Worm (Caenorhabditis elegans): ENCODE data around the gene D2089.3.

ce11 chrII:10643403-10643802, 21.5 kb downstream of the D2089.3 start, which contains the start of gene M28.4:
- TF ChIP-seq sptf-2 (GFP tag; optimal IDR thresholded peaks at IDR 0.05) (no peak), B0019.2 (GFP tag; conservative IDR thresholded peaks at IDR 0.05) (no peak), hmg-1.2 (GFP tag; IDR thresholded peaks at IDR 0.05) (no peak), F10E7.11 (tag; optimal IDR thresholded peaks at IDR 0.05) (no peak), ets-4 (GFP tag; optimal IDR thresholded peaks at IDR 0.05) (no peak), unc-62 (GFP tag; optimal IDR thresholded peaks at IDR 0.05) (no peak), lag-1 (GFP tag; IDR thresholded peaks at IDR 0.05) (no peak), bed-2 (GFP tag; IDR thresholded peaks at IDR 0.05) (no peak), F33H1.4 (GFP tag; IDR thresholded peaks at IDR 0.05) (no peak), ceh-58 (GFP tag; IDR thresholded peaks at IDR 0.05) (no peak), hsf-1 (GFP tag; IDR thresholded peaks at IDR 0.05) (no peak)

Data from whole organism, young adult.